Worm (Caenorhabditis elegans) whole organism, L3 larva: ENCODE results near the gene asd-1.
A peak's percentile ranks its signal among the peaks of the same experiment; 100 is the strongest.

Experiments
- aly-2 ChIP-seq: fragments of 150-350 bp; optimal IDR thresholded peaks from 2 replicates; lab custom pipeline; 2014; ENCODE audit warnings: missing biosample characterization, missing genetic modification characterization
- fos-1 ChIP-seq: fragments of 150-350 bp; optimal IDR thresholded peaks from 2 replicates; lab custom pipeline; 2014; ENCODE audit warnings: missing biosample characterization, missing genetic modification characterization
- mml-1 ChIP-seq: fragments of 150-350 bp; sonication (generic microtip); optimal IDR thresholded peaks from 3 replicates; lab custom pipeline; 2014; ENCODE audit warnings: missing biosample characterization, missing genetic modification characterization
- nhr-11 ChIP-seq: fragments of 150-350 bp; optimal IDR thresholded peaks from 2 replicates; lab custom pipeline; 2014; ENCODE audit warnings: missing biosample characterization, missing genetic modification characterization
- nhr-25 ChIP-seq: sonication (generic microtip); optimal IDR thresholded peaks from 2 replicates; lab custom pipeline; 2017; ENCODE audit warnings: missing biosample characterization, missing genetic modification characterization
- nhr-76 ChIP-seq: fragments of 150-350 bp; sonication (generic microtip); optimal IDR thresholded peaks from 5 replicates; lab custom pipeline; 2014; ENCODE audit warnings: missing biosample characterization, missing genetic modification characterization
- pha-4 ChIP-seq: fragments of 150-350 bp; optimal IDR thresholded peaks from 2 replicates; lab custom pipeline; 2014; ENCODE audit warnings: missing biosample characterization, missing genetic modification reagents, missing genetic modification characterization
- pqm-1 ChIP-seq: fragments of 150-350 bp; optimal IDR thresholded peaks from 2 replicates; lab custom pipeline; 2017; ENCODE audit warnings: missing biosample characterization, missing genetic modification characterization, inconsistent platforms
- unc-39 ChIP-seq: sonication (generic microtip); optimal IDR thresholded peaks from 4 replicates; lab custom pipeline; 2017; ENCODE audit warnings: missing biosample characterization, missing genetic modification characterization
- unc-62 ChIP-seq: fragments of 150-350 bp; sonication (generic microtip); optimal IDR thresholded peaks from 4 replicates; lab custom pipeline; 2014; ENCODE audit warnings: missing biosample characterization, missing genetic modification reagents, missing genetic modification characterization
- zag-1 ChIP-seq: fragments of 150-350 bp; optimal IDR thresholded peaks from 2 replicates; lab custom pipeline; 2014; ENCODE audit warnings: missing biosample characterization, missing genetic modification characterization
- ztf-4 ChIP-seq: fragments of 150-350 bp; optimal IDR thresholded peaks from 2 replicates; lab custom pipeline; 2014; ENCODE audit warnings: missing biosample characterization, missing genetic modification characterization

ce11 chrIII:4196301-4196987 lies 641 bp upstream of the asd-1 start:
- TF ChIP-seq fos-1 (tag; lab: Kevin White, UChicago) (no peak), nhr-11 (tag; lab: Kevin White, UChicago) (no peak), pqm-1 (tag; lab: Kevin White, UChicago) (no peak), nhr-76 (tag; lab: Kevin White, UChicago) (no peak), mml-1 (tag; lab: Kevin White, UChicago) (no peak), unc-62 (GFP tag; lab: Kevin White, UChicago) (no peak), aly-2 (tag; lab: Kevin White, UChicago) (no peak), unc-39 (no peak), ztf-4 (no peak), zag-1 (tag; lab: Kevin White, UChicago) (no peak), pha-4 (tag; lab: Kevin White, UChicago) (peak; percentile 73), nhr-25 (peak; percentile 58)
